Worm (Caenorhabditis elegans) whole organism, late embryonic: ENCODE measurements around the gene abt-1.

Source experiments
- C38D4.7 ChIP-seq: fragments of 200-800 bp; sonication (Bioruptor generic); optimal IDR thresholded peaks from 2 replicates; lab custom pipeline; 2018; ENCODE audit warnings: mild to moderate bottlenecking, missing genetic modification characterization, moderate library complexity, missing compliant biosample characterization
- F13H6.1 ChIP-seq: sonication (generic microtip); optimal IDR thresholded peaks from 2 replicates; lab custom pipeline; 2016; ENCODE audit warnings: missing genetic modification characterization, missing compliant biosample characterization
- K09A11.1 ChIP-seq: sonication (generic microtip); optimal IDR thresholded peaks from 2 replicates; lab custom pipeline; 2017; ENCODE audit warnings: antibody characterized with exemption, mild to moderate bottlenecking, missing genetic modification characterization, missing compliant biosample characterization; ENCODE audit not compliant: insufficient read depth
- T23F11.4 ChIP-seq: fragments of 200-800 bp; sonication (Bioruptor generic); optimal IDR thresholded peaks from 2 replicates; lab custom pipeline; 2018; ENCODE audit warnings: mild to moderate bottlenecking, missing genetic modification characterization, missing compliant biosample characterization
- ahr-1 ChIP-seq: sonication (generic microtip); optimal IDR thresholded peaks from 2 replicates; lab custom pipeline; 2016; ENCODE audit warnings: missing genetic modification characterization, missing compliant biosample characterization
- ama-1 ChIP-seq: fragments of 150-350 bp; optimal IDR thresholded peaks from 2 replicates; lab custom pipeline; 2014
- ceh-14 ChIP-seq: sonication (generic microtip); optimal IDR thresholded peaks from 2 replicates; lab custom pipeline; 2016; ENCODE audit warnings: missing genotype, missing genetic modification characterization, missing compliant biosample characterization
- ceh-18 ChIP-seq: sonication (generic microtip); optimal IDR thresholded peaks from 2 replicates; lab custom pipeline; 2016; ENCODE audit warnings: missing genetic modification characterization, missing compliant biosample characterization
- ceh-19 ChIP-seq: fragments of 200-800 bp; sonication (Bioruptor generic); optimal IDR thresholded peaks from 2 replicates; lab custom pipeline; 2018; ENCODE audit warnings: mild to moderate bottlenecking, missing genetic modification characterization, missing compliant biosample characterization
- ceh-22 ChIP-seq: sonication (generic microtip); optimal IDR thresholded peaks from 2 replicates; lab custom pipeline; 2017; ENCODE audit warnings: missing biosample characterization, missing genetic modification characterization
- ceh-24 ChIP-seq: sonication (generic microtip); optimal IDR thresholded peaks from 2 replicates; lab custom pipeline; 2016; ENCODE audit warnings: mild to moderate bottlenecking, missing genetic modification characterization, missing compliant biosample characterization
- ceh-30 ChIP-seq: fragments of 150-350 bp; optimal IDR thresholded peaks from 2 replicates; lab custom pipeline; 2014; ENCODE audit warnings: missing biosample characterization, missing genetic modification characterization
- ceh-31 ChIP-seq: sonication (generic microtip); optimal IDR thresholded peaks from 2 replicates; lab custom pipeline; 2016; ENCODE audit warnings: missing genetic modification characterization, missing compliant biosample characterization
- ceh-34 ChIP-seq: sonication (generic microtip); optimal IDR thresholded peaks from 2 replicates; lab custom pipeline; 2016; ENCODE audit warnings: mild to moderate bottlenecking, missing genetic modification characterization, missing compliant biosample characterization
- ceh-48 ChIP-seq: sonication (generic microtip); optimal IDR thresholded peaks from 2 replicates; lab custom pipeline; 2016; ENCODE audit warnings: missing genetic modification characterization, inconsistent platforms, missing compliant biosample characterization
- ceh-6 ChIP-seq: fragments of 200-800 bp; sonication (Bioruptor generic); optimal IDR thresholded peaks from 2 replicates; lab custom pipeline; 2018; ENCODE audit warnings: mild to moderate bottlenecking, missing genetic modification characterization, missing compliant biosample characterization
- ceh-9 ChIP-seq: sonication (generic microtip); optimal IDR thresholded peaks from 2 replicates; lab custom pipeline; 2016; ENCODE audit warnings: mild to moderate bottlenecking, missing genetic modification characterization, inconsistent platforms, missing compliant biosample characterization
- che-1 ChIP-seq: sonication (generic microtip); optimal IDR thresholded peaks from 2 replicates; lab custom pipeline; 2016; ENCODE audit warnings: mild to moderate bottlenecking, missing genetic modification characterization, missing compliant biosample characterization
- elt-2 ChIP-seq: sonication (generic microtip); optimal IDR thresholded peaks from 2 replicates; lab custom pipeline; 2016; ENCODE audit warnings: missing genetic modification reagents, missing genetic modification characterization, missing compliant biosample characterization
- eyg-1 ChIP-seq: sonication (generic microtip); optimal IDR thresholded peaks from 2 replicates; lab custom pipeline; 2016; ENCODE audit warnings: missing genotype, missing genetic modification characterization, missing compliant biosample characterization
- fax-1 ChIP-seq: sonication (generic microtip); optimal IDR thresholded peaks from 2 replicates; lab custom pipeline; 2016; ENCODE audit warnings: missing genotype, missing genetic modification characterization, missing compliant biosample characterization
- fkh-10 ChIP-seq: fragments of 150-350 bp; optimal IDR thresholded peaks from 2 replicates; lab custom pipeline; 2014; ENCODE audit warnings: missing biosample characterization, missing genetic modification reagents, missing genetic modification characterization
- fkh-6 ChIP-seq: sonication (generic microtip); optimal IDR thresholded peaks from 2 replicates; lab custom pipeline; 2016; ENCODE audit warnings: missing genetic modification characterization, missing compliant biosample characterization
- gmeb-2 ChIP-seq: sonication (generic microtip); optimal IDR thresholded peaks from 2 replicates; lab custom pipeline; 2016; ENCODE audit warnings: missing genetic modification characterization, inconsistent platforms, missing compliant biosample characterization
- hlh-13 ChIP-seq: fragments of 200-800 bp; sonication (Bioruptor generic); optimal IDR thresholded peaks from 2 replicates; lab custom pipeline; 2018; ENCODE audit warnings: mild to moderate bottlenecking, missing genetic modification characterization, missing compliant biosample characterization
- hlh-30 ChIP-seq: sonication (generic microtip); optimal IDR thresholded peaks from 2 replicates; lab custom pipeline; 2017; ENCODE audit warnings: antibody characterized with exemption, missing genetic modification characterization, missing compliant biosample characterization; ENCODE audit not compliant: insufficient read depth
- lim-6 ChIP-seq: sonication (generic microtip); optimal IDR thresholded peaks from 2 replicates; lab custom pipeline; 2016; ENCODE audit warnings: missing genetic modification characterization, missing compliant biosample characterization
- lin-11 ChIP-seq: fragments of 200-800 bp; sonication (Bioruptor generic); optimal IDR thresholded peaks from 2 replicates; lab custom pipeline; 2018; ENCODE audit warnings: mild to moderate bottlenecking, missing genetic modification characterization, missing compliant biosample characterization
- madf-2 ChIP-seq: sonication (generic microtip); optimal IDR thresholded peaks from 2 replicates; lab custom pipeline; 2017; ENCODE audit warnings: missing genetic modification characterization, missing compliant biosample characterization
- mec-3 ChIP-seq: sonication (generic microtip); optimal IDR thresholded peaks from 2 replicates; lab custom pipeline; 2016; ENCODE audit warnings: borderline replicate concordance, missing genetic modification characterization, missing compliant biosample characterization
- nfya-1 ChIP-seq: sonication (generic microtip); optimal IDR thresholded peaks from 2 replicates; lab custom pipeline; 2017; ENCODE audit warnings: missing genetic modification characterization, mild to moderate bottlenecking, missing compliant biosample characterization, antibody characterized with exemption, moderate library complexity
- nhr-232 ChIP-seq: sonication (generic microtip); optimal IDR thresholded peaks from 2 replicates; lab custom pipeline; 2016; ENCODE audit warnings: missing genetic modification characterization, missing compliant biosample characterization
- pag-3 ChIP-seq: sonication (generic microtip); optimal IDR thresholded peaks from 2 replicates; lab custom pipeline; 2016; ENCODE audit warnings: missing compliant biosample characterization, missing genetic modification characterization, borderline replicate concordance
- pat-9 ChIP-seq: fragments of 200-800 bp; sonication (Bioruptor generic); optimal IDR thresholded peaks from 2 replicates; lab custom pipeline; 2018; ENCODE audit warnings: mild to moderate bottlenecking, missing genetic modification characterization, moderate library complexity, missing compliant biosample characterization
- pax-1 ChIP-seq: fragments of 150-350 bp; optimal IDR thresholded peaks from 2 replicates; lab custom pipeline; 2014; ENCODE audit warnings: missing biosample characterization, missing genetic modification characterization
- pha-4 ChIP-seq: fragments of 150-350 bp; optimal IDR thresholded peaks from 2 replicates; lab custom pipeline; 2018; ENCODE audit warnings: missing biosample characterization, missing genetic modification reagents, missing genetic modification characterization
- pqm-1 ChIP-seq: sonication (generic microtip); optimal IDR thresholded peaks from 2 replicates; lab custom pipeline; 2016; ENCODE audit warnings: missing genetic modification characterization, missing compliant biosample characterization
- pros-1 ChIP-seq: fragments of 150-350 bp; optimal IDR thresholded peaks from 2 replicates; lab custom pipeline; 2014; ENCODE audit warnings: missing biosample characterization, missing genetic modification reagents, missing genetic modification characterization
- ref-2 ChIP-seq: sonication (generic microtip); optimal IDR thresholded peaks from 2 replicates; lab custom pipeline; 2016; ENCODE audit warnings: missing genetic modification characterization, missing compliant biosample characterization
- rnt-1 ChIP-seq: sonication (generic microtip); optimal IDR thresholded peaks from 2 replicates; lab custom pipeline; 2016; ENCODE audit warnings: missing genetic modification characterization, missing compliant biosample characterization
- sox-2 ChIP-seq: fragments of 200-800 bp; sonication (Bioruptor generic); IDR thresholded peaks from 2 replicates; pipeline ENCODE4 v1.3.6; 2022; ENCODE audit warnings: missing genetic modification reagents, missing genetic modification characterization, missing compliant biosample characterization
- tbx-2 ChIP-seq: sonication (generic microtip); optimal IDR thresholded peaks from 2 replicates; lab custom pipeline; 2016; ENCODE audit warnings: missing genetic modification characterization, missing compliant biosample characterization
- ttx-3 ChIP-seq: sonication (generic microtip); optimal IDR thresholded peaks from 2 replicates; lab custom pipeline; 2016; ENCODE audit warnings: missing genetic modification reagents, missing genetic modification characterization, missing compliant biosample characterization
- unc-42 ChIP-seq: sonication (generic microtip); optimal IDR thresholded peaks from 2 replicates; lab custom pipeline; 2016; ENCODE audit warnings: missing genotype, missing genetic modification characterization, missing compliant biosample characterization
- unc-55 ChIP-seq: sonication (generic microtip); optimal IDR thresholded peaks from 2 replicates; lab custom pipeline; 2017; ENCODE audit warnings: missing biosample characterization, missing genetic modification reagents, missing genetic modification characterization
- zip-5 ChIP-seq: sonication (generic microtip); optimal IDR thresholded peaks from 2 replicates; lab custom pipeline; 2016; ENCODE audit warnings: missing genetic modification characterization, missing compliant biosample characterization
- ztf-16 ChIP-seq: sonication (generic microtip); optimal IDR thresholded peaks from 2 replicates; lab custom pipeline; 2017; ENCODE audit warnings: missing genetic modification characterization, missing compliant biosample characterization

Gene abt-1

ce11 chrIV:10227534-10227933, 12.8 kb upstream of the abt-1 start, which contains the start of gene F01G10.6:
F01G10.6 (minus strand) TSS chrIV:10227634.
- no peak for TF ChIP-seq hlh-30
- TF ChIP-seq pros-1: no peak
- TF ChIP-seq nfya-1 (tag; lab: Kevin White, UChicago): no peak
- no peak for TF ChIP-seq ama-1 (lab: Kevin White, UChicago)
- TF ChIP-seq ceh-6 (GFP tag; lab: Kevin White, UChicago): no peak
- no peak for TF ChIP-seq ceh-48 (tag; lab: Kevin White, UChicago)
- TF ChIP-seq pqm-1: no peak
- TF ChIP-seq C38D4.7 (GFP tag; lab: Kevin White, UChicago): no peak
- no peak for TF ChIP-seq pag-3 (tag; lab: Kevin White, UChicago)
- TF ChIP-seq elt-2 (tag; lab: Kevin White, UChicago): no peak
- TF ChIP-seq madf-2 (tag; lab: Kevin White, UChicago): no peak
- TF ChIP-seq eyg-1 (tag; lab: Kevin White, UChicago): no peak
- TF ChIP-seq mec-3 (tag; lab: Kevin White, UChicago): no peak
- no peak for TF ChIP-seq pha-4 (tag; lab: Kevin White, UChicago)

- TF ChIP-seq elt-2 (tag; lab: Kevin White, UChicago) (no peak), ceh-30 (tag; lab: Kevin White, UChicago) (no peak), ceh-34 (tag; lab: Kevin White, UChicago) (no peak), ttx-3 (tag; lab: Kevin White, UChicago) (no peak), fax-1 (tag; lab: Kevin White, UChicago) (no peak), ref-2 (tag; lab: Kevin White, UChicago) (no peak), ceh-18 (no peak), pax-1 (tag; lab: Kevin White, UChicago) (no peak), ceh-14 (tag; lab: Kevin White, UChicago) (no peak), rnt-1 (no peak), T23F11.4 (GFP tag; lab: Kevin White, UChicago) (no peak), sox-2 (GFP tag; lab: Robert Waterston, UW) (no peak), lin-11 (tag; lab: Kevin White, UChicago) (no peak), che-1 (tag; lab: Kevin White, UChicago) (no peak), mec-3 (tag; lab: Kevin White, UChicago) (no peak), K09A11.1 (tag; lab: Kevin White, UChicago) (no peak), ceh-48 (tag; lab: Kevin White, UChicago) (no peak), ceh-24 (tag; lab: Kevin White, UChicago) (no peak), ceh-22 (tag; lab: Kevin White, UChicago) (no peak), lim-6 (tag; lab: Kevin White, UChicago) (no peak)
These were observed 9.0 kb upstream of the abt-1 start, which contains the start of gene nas-12 for ce11 chrIV:10223723-10224122. nas-12 (plus strand) TSS chrIV:10224023.

- TF ChIP-seq F13H6.1 (no peak), zip-5 (tag; lab: Kevin White, UChicago) (peak; percentile 5), ceh-9 (tag; lab: Kevin White, UChicago) (no peak), fkh-10 (GFP tag; lab: Kevin White, UChicago) (no peak), ceh-14 (tag; lab: Kevin White, UChicago) (no peak), ceh-18 (peak; percentile 29), rnt-1 (peak; percentile 21), mec-3 (tag; lab: Kevin White, UChicago) (no peak), nfya-1 (tag; lab: Kevin White, UChicago) (peak; percentile 17), ztf-16 (tag; lab: Kevin White, UChicago) (no peak), gmeb-2 (no peak), ahr-1 (no peak), pat-9 (no peak), ceh-30 (tag; lab: Kevin White, UChicago) (no peak), ceh-19 (no peak), ref-2 (tag; lab: Kevin White, UChicago) (peak; percentile 68), eyg-1 (tag; lab: Kevin White, UChicago) (no peak), ceh-31 (peak; percentile 64), madf-2 (tag; lab: Kevin White, UChicago) (no peak), unc-42 (tag; lab: Kevin White, UChicago) (peak; percentile 75), hlh-13 (GFP tag; lab: Kevin White, UChicago) (no peak), tbx-2 (tag; lab: Kevin White, UChicago) (peak; percentile 30), nhr-232 (tag; lab: Kevin White, UChicago) (no peak), hlh-30 (no peak), unc-55 (GFP tag; lab: Kevin White, UChicago) (no peak), pax-1 (tag; lab: Kevin White, UChicago) (no peak), ceh-22 (tag; lab: Kevin White, UChicago) (no peak), fkh-6 (no peak)
These were observed 7.4 kb upstream of the abt-1 start, which contains the start of gene C24F3.2 for ce11 chrIV:10222122-10222589. C24F3.2 (plus strand) TSS chrIV:10222539.
